Worm (Caenorhabditis elegans): ENCODE measurements around the gene dgk-4.

dgk-4 gene

DNA sequence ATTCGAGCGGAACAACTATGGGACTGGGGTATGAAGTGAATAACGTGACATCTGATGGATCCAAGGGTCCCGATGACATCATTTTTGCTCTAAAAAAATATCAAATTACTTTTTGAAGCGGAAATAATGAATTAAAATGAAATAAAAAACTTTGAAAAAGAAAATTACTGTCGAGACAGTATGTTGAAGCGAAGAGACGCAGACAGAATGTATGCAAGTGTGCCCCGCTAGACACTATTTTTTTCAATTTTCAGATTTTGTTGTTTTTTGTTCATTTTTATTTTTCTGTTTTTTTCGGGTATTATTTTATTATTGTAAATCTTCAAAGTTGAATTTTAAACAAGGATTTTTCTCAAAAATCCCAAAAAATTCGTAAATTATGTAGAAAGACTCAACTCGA is 12.4 kb upstream of the dgk-4 start, which contains the start of gene F42A9.8:
Gene F42A9.8 (minus strand): TSS at position 88 of the 400 bp plus-strand sequence.
- TF ChIP-seq unc-62 (GFP tag; optimal IDR thresholded peaks at IDR 0.05) = no peak

ce11 chrIV:8620102-8620733 is 10.9 kb upstream of the dgk-4 start, which contains the start of gene lin-49:
lin-49 (plus strand) TSS chrIV:8620683.
- no peak for TF ChIP-seq unc-62 (GFP tag; optimal IDR thresholded peaks at IDR 0.05)

DNA sequence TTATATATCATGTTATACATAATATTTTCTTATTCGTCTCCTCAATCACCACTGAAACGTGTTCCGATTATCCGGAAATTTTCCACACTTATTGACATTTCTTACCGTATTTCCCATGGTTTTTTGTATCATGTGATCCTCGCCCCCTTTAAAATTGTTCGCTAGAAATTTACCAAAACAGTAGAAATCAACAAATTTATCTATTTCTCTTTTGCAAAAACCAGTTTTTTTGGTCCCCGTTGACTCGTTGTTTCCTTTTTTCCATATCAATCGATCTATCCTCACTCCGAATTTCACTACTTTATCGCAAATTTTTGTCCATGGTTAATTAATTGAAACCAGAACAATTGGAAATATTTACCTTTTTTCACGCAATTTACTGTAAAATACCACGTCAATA is 5.4 kb upstream of the dgk-4 start:
- TF ChIP-seq unc-62 (GFP tag; optimal IDR thresholded peaks at IDR 0.05) = no peak

DNA sequence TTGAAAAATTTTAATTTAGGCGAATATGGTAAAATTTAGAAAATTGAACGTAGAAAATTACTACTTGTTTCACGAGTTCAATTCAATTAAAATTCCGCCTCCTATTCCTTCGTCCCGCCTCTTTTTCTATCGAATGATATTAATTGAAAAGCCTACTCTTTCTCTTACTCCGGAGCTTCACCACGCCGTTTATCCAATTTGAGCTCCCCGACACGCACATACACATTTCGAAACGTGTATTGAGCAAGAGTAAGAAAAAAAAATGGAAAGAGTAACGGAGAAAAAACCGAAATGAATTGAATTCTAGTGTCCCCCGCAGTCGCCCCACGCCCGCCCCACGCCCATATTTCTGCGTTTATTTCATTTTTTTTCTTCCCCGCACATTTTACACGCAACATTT is 4.8 kb upstream of the dgk-4 start:
- no peak for TF ChIP-seq unc-62 (GFP tag; optimal IDR thresholded peaks at IDR 0.05)

DNA sequence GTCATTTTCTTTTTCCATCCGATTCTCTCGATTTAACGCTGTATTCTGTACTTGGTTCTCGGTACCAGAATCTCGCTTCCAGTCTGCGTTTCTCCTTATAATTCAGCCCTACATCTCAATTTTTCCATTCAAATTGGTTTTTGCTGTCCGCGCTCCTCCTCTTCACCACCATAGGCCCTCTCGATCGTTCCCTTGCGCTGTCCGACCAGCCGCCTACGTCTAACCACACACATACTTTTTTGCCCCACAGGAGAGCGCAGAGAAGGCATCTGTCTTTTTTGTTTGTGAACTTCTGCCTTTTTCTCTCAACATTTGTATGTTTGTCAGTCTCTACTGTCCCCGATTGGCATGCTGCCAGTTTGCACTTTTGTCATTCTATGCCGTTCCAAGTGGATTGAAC is 3.8 kb upstream of the dgk-4 start, which contains the start of gene F42A9.11:
Gene F42A9.11 (plus strand): TSS at position 310 of the 400 bp plus-strand sequence.
- TF ChIP-seq unc-62 (GFP tag; optimal IDR thresholded peaks at IDR 0.05) = no peak

- no peak for TF ChIP-seq unc-62 (GFP tag; optimal IDR thresholded peaks at IDR 0.05)
Measured at ce11 chrIV:8628262-8628661, 2.9 kb upstream of the dgk-4 start.

DNA sequence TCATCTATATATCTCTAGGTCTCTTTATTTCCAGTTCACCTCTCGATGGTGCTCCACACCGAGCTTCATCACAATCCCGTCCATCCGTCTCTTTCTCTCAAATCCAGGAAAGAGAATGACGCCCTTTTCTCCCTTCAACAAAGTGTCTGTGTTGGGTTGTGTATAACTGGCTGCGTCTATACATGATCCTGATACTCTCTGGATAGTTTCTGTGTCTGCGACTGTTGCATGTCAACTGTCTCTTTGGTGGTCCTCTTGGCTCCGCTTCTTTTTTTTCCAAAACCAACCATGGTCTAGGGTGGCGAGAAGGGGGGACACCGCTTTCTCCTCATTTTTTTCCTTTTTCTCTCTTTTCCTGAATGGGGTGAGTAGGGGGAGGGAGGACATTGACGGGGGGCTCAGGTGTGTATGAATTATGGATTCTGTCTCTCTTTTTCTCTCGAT is 1.5 kb upstream of the dgk-4 start:
- no peak for TF ChIP-seq unc-62 (GFP tag; optimal IDR thresholded peaks at IDR 0.05)

DNA sequence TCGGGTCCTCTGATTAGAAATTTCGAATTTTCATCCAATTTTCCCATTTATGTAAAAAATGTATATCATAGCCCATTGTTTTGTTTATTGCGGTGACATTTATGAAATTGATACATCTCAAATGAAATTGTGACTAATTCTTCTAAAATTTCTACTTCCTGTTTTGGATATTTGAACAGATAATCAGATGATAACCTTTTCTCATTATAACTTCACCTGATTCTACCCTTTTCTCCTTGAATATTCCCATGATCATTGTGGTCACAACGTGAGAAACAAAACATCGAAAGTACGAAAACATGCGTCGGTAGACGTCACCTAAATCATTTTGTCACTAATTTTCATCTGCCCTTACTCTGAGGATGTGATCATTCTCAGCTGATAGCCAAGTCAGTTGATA is 890 bp upstream of the dgk-4 start:
- TF ChIP-seq unc-62 (GFP tag; optimal IDR thresholded peaks at IDR 0.05) = no peak

- no peak for TF ChIP-seq unc-62 (GFP tag; optimal IDR thresholded peaks at IDR 0.05)
Measured at ce11 chrIV:8638761-8639160, 7.6 kb downstream of the dgk-4 start, which contains the start of gene F42A9.9. F42A9.9 (minus strand) TSS chrIV:8638861.

ce11 chrIV:8644432-8644831 is 13.3 kb downstream of the dgk-4 start, which contains the start of gene C49C8.3:
C49C8.3 (plus strand) TSS chrIV:8644732.
- TF ChIP-seq unc-62 (GFP tag; optimal IDR thresholded peaks at IDR 0.05) = no peak

DNA sequence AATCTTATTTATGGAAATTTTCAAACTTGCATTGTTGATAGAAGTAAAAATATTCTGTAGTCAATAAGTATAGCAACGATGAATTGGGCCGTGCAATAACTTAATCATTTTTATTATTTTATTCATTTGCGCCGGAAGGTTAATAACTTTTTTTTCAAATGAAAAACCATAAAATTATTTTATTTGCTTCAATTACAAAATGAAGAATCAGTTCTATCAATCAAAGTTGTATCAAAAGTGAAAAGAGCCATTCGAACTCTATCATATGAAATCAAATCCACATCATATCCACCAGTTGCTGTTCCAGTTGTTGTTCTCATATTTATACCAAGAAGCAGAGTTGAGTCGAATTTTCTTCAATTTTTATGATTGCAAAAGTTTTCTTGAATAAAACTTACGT is 17.4 kb downstream of the dgk-4 start, which contains the start of gene cyp-33E1:
Gene cyp-33E1 (minus strand): TSS at position 101 of the 400 bp plus-strand sequence.
- TF ChIP-seq unc-62 (GFP tag; optimal IDR thresholded peaks at IDR 0.05) = no peak

DNA sequence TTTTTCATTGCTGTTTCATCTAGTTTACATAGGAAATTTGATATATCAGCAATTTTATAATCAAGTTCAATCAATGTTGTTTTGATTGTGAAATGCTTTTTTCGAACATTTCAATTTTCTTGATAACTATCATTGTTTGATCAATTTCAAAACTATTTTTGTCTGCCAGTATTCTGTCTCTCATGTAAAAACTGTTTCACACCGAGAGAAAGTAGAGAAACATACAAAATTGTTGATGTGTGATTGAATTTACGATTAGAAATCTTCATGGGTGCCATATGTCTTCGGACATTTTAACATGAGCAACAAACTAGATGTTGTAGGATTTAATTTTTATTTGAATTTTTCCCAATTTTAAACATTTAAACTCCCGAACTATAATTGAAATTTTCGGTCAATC is 19.6 kb downstream of the dgk-4 start, which contains the start of gene C49C8.2:
Gene C49C8.2 (plus strand): TSS at position 393 of the 400 bp plus-strand sequence.
- no peak for TF ChIP-seq unc-62 (GFP tag; optimal IDR thresholded peaks at IDR 0.05)

DNA sequence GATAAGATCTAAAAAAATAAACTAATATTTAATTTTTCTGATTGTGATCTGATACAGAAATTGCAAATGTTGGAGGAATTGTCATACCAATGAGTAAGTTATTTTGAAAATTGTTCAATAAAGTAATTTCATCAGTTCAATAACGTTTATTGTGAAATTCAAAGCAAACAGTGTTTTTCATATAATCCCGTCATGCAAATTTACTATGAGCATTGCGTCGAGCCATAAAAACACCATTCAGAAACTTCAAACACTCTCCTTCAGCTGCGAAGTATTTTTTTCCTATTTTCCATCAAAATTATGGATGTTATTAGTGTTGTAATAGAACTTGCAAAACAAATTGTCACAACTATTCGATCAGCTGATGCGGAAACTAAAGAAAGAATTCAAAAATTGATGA is 20.7 kb downstream of the dgk-4 start, which contains the start of gene C49C8.8:
Gene C49C8.8 (plus strand): TSS at position 301 of the 400 bp plus-strand sequence.
- no peak for TF ChIP-seq unc-62 (GFP tag; optimal IDR thresholded peaks at IDR 0.05)

- TF ChIP-seq unc-62 (GFP tag; optimal IDR thresholded peaks at IDR 0.05) = no peak
Measured at ce11 chrIV:8653592-8653991, 22.5 kb downstream of the dgk-4 start, which contains the start of gene C49C8.5. C49C8.5 (minus strand) TSS chrIV:8653664.

DNA sequence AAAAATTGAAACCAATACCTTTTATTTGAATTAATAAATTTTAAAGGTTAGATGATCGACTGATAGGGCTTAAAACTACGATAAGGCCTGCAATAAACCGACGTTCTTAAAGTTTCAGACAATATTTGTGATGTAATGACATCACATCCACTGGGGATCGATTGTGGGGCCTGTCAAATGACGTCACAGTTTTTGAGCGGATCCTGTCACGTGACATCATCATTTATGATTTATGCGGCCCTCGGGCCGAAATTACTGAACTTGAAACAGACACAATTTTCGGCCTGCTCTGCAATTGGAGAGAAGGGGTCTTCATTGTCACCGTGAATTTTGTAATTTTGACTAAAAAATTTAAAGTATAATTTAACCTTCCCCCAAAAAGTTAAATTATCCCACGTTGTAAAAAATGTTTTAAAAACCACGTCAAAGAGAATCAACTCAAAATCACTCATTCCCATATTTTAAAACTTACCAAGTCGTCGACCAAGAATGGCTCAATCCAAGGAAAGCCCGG is 23.0 kb downstream of the dgk-4 start, which contains the start of gene C49C8.1:
Gene C49C8.1 (plus strand): TSS at position 464 of the 514 bp plus-strand sequence.
- no peak for TF ChIP-seq unc-62 (GFP tag; optimal IDR thresholded peaks at IDR 0.05)

DNA sequence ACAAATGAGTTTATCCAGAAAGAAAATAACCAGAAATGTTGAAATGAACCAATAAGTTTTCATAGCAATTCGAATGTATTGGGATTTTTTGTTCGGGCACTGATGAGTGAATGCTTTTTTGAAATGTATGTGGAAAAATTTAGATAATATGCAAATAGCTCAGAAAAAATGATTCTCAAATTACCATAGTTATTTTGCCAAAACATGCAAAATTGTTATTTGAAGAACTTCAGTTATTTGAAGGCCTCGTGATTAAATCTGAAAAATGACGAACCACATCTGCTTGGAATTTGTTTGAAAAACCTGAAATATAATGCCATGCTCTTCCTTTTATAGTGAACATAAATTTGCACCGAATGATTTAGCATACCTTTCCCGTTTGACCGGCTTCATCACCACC is 27.0 kb downstream of the dgk-4 start, which contains the start of gene C49C8.6:
Gene C49C8.6 (minus strand): TSS at position 101 of the 400 bp plus-strand sequence.
- no peak for TF ChIP-seq unc-62 (GFP tag; optimal IDR thresholded peaks at IDR 0.05)

DNA sequence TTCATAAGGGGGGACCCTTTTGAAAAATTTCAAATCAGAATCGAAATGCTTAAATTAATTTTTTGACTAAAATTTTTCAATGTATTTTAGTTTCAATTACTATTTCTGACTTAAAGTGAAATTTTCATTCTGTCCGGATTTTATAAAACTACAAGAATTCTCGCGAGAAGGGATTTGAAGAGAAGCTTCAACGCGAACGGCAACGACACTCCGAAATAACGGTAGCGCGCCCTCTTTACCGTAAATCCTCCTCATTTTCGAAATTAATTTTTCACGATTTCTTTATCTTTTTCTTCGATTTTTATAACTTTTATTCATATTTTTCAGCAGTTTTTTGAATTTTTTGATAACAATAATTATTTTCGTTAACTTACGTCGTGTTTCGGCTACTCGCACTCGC is 34.6 kb downstream of the dgk-4 start:
- TF ChIP-seq unc-62 (GFP tag; optimal IDR thresholded peaks at IDR 0.05) = no peak
